Worm (Caenorhabditis elegans): ENCODE results near the gene nspc-15.

Gene nspc-15

DNA sequence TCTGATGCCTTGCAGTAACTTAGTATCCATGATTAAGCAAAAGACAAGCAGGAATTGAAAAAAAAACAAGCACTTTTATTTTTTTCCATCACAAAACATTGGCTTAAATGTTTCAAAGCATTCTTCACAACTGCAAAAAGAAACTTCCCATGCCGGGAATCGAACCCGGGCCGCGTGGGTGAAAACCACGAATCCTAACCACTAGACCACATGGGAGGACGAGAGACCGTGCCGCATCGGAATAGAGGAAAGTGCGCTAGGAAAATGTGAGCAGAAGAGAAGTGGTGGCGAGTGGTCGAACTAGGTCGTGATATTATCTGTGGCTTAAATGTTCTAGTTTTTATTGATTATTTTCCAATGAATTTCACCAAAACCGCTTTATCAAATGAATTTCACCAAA lies 7.0 kb downstream of the nspc-15 start (continued):
- no peak for TF ChIP-seq nhr-23 (tag; optimal IDR thresholded peaks at IDR 0.05)
- TF ChIP-seq snpc-4 (tag; optimal IDR thresholded peaks at IDR 0.05): no peak
- TF ChIP-seq nhr-77 (tag; optimal IDR thresholded peaks at IDR 0.05): no peak

DNA sequence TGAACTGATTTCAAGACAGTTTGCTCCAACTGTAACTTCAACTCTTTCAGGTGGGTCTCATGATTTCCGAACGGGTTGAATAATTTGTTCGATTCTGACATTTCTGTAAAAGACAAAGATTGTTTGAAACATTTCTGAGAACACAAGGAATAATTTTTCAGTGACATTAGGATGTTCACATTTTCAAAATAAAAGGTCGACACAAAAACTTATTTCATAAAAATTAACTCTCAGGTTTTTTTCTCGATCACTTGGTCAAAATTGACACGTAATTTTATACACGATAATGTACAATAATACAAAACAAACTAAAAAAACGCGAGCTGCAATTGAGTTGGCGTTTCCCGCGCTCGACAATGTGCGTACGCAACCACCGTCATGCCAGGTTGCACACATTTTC lies 10.8 kb downstream of the nspc-15 start, which contains the start of gene rif-1.2:
rif-1.2 (minus strand) TSS at position 101 of the 400 bp plus-strand sequence.
- TF ChIP-seq lin-15B (tag; optimal IDR thresholded peaks at IDR 0.05) (no peak), snpc-4 (tag; optimal IDR thresholded peaks at IDR 0.05) (no peak), pqm-1 (tag; optimal IDR thresholded peaks at IDR 0.05) (no peak), nhr-77 (tag; optimal IDR thresholded peaks at IDR 0.05) (no peak), nhr-23 (tag; optimal IDR thresholded peaks at IDR 0.05) (no peak), egl-27 (tag; optimal IDR thresholded peaks at IDR 0.05) (no peak), jun-1 (tag; optimal IDR thresholded peaks at IDR 0.05) (no peak), nhr-67 (tag; optimal IDR thresholded peaks at IDR 0.05) (no peak), unc-39 (tag; optimal IDR thresholded peaks at IDR 0.05) (no peak)

DNA sequence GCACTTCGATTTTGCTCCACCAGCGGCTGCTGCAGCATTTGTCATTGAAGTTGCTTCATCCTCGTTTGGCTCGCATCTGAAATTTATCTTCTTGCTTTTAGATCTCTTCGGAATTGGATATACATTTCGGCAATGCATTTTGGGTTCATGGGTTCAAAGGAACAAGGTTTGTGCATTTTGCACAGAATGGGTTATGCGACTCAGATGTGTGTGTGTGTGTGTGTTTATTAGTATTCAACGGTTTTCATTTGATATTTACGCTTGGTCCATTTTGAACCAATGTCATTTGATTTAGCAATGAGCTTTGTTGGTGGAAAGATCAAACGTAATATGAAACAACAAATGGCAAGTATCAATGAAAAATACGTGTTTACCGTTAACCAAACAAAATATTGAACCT lies 15.2 kb downstream of the nspc-15 start:
- no peak for TF ChIP-seq unc-62 (GFP tag; optimal IDR thresholded peaks at IDR 0.05)
- no peak for TF ChIP-seq ztf-4 (tag; optimal IDR thresholded peaks at IDR 0.05)
- TF ChIP-seq ceh-16 (tag; optimal IDR thresholded peaks at IDR 0.05): no peak
- no peak for TF ChIP-seq nhr-77 (tag; optimal IDR thresholded peaks at IDR 0.05)
- TF ChIP-seq mml-1 (tag; optimal IDR thresholded peaks at IDR 0.05): no peak
- TF ChIP-seq ceh-9 (tag; optimal IDR thresholded peaks at IDR 0.05): no peak
- no peak for TF ChIP-seq nhr-23 (tag; optimal IDR thresholded peaks at IDR 0.05)
- no peak for TF ChIP-seq elt-3 (tag; optimal IDR thresholded peaks at IDR 0.05)
- no peak for TF ChIP-seq ama-1 (optimal IDR thresholded peaks at IDR 0.05)
- TF ChIP-seq nhr-11 (tag; optimal IDR thresholded peaks at IDR 0.05): no peak
- TF ChIP-seq fkh-10 (GFP tag; optimal IDR thresholded peaks at IDR 0.05): no peak

DNA sequence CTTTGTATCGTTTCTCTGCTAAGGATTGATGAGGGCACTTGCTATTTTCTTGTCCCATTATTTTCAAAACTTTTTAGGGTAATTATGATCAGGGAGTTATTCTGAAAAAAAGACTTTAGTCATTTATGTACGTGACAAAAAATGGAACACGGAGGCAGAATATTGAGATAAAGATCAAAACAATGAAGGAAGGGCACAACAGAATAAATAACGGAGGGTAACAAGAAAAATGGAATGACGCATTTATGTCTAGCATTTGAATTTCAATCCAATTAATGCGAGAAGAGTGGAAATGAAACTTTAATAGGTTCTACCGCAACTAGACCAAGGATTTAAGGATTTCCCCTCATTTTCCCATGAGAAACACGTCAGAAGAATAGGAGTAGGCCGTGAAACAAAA lies 17.7 kb downstream of the nspc-15 start, which contains the start of gene glb-13:
glb-13 (minus strand) TSS at position 101 of the 400 bp plus-strand sequence.
- no peak for TF ChIP-seq ceh-82 (tag; optimal IDR thresholded peaks at IDR 0.05)
- TF ChIP-seq nhr-237 (tag; optimal IDR thresholded peaks at IDR 0.05): no peak
- TF ChIP-seq zag-1 (tag; optimal IDR thresholded peaks at IDR 0.05): no peak
- TF ChIP-seq jun-1 (tag; optimal IDR thresholded peaks at IDR 0.05): no peak
- TF ChIP-seq elt-1 (tag; optimal IDR thresholded peaks at IDR 0.05): no peak
- no peak for TF ChIP-seq R02D3.7 (tag; optimal IDR thresholded peaks at IDR 0.05)
- no peak for TF ChIP-seq pqm-1 (tag; optimal IDR thresholded peaks at IDR 0.05)
- TF ChIP-seq lsy-12 (tag; optimal IDR thresholded peaks at IDR 0.05): no peak
- no peak for TF ChIP-seq nhr-76 (tag; optimal IDR thresholded peaks at IDR 0.05)
- no peak for TF ChIP-seq ceh-28 (tag; optimal IDR thresholded peaks at IDR 0.05)
- no peak for TF ChIP-seq ztf-11 (tag; optimal IDR thresholded peaks at IDR 0.05)
- no peak for TF ChIP-seq nhr-77 (tag; optimal IDR thresholded peaks at IDR 0.05)
- no peak for TF ChIP-seq ZK546.5 (tag; optimal IDR thresholded peaks at IDR 0.05)
- no peak for TF ChIP-seq egl-27 (tag; optimal IDR thresholded peaks at IDR 0.05)
- no peak for TF ChIP-seq nhr-28 (tag; optimal IDR thresholded peaks at IDR 0.05)
- TF ChIP-seq nfya-1 (tag; optimal IDR thresholded peaks at IDR 0.05; ENCODE audit: insufficient read depth): no peak
- TF ChIP-seq ama-1 (optimal IDR thresholded peaks at IDR 0.05): no peak
- no peak for TF ChIP-seq snpc-4 (tag; optimal IDR thresholded peaks at IDR 0.05)
- TF ChIP-seq mml-1 (tag; optimal IDR thresholded peaks at IDR 0.05): no peak
- TF ChIP-seq nhr-43 (tag; optimal IDR thresholded peaks at IDR 0.05; ENCODE audit: poor library complexity, severe bottlenecking): no peak

DNA sequence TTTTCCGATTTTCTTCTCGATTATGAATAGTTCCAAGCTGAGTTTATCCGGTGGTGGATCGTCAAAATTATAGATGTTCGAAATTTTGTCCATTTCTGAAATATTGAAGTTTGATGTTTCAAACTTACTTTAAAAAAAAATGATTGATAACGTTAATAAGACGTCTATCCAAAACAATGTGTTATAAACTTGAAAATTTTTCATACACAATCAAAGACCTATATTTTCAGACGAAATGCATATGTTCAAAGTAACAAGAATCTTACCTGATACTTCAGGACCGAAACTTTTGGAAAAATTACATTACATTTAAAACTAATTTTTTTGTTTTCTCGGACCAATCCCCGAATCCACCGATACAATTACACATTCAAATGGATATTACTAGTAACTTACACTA lies 30.8 kb downstream of the nspc-15 start, which contains the start of gene nekl-3:
nekl-3 (minus strand) TSS at position 101 of the 400 bp plus-strand sequence.
- TF ChIP-seq ztf-11 (tag; optimal IDR thresholded peaks at IDR 0.05): no peak
- TF ChIP-seq tbx-2 (tag; optimal IDR thresholded peaks at IDR 0.05): no peak
- TF ChIP-seq lsy-12 (tag; optimal IDR thresholded peaks at IDR 0.05): no peak
- no peak for TF ChIP-seq jun-1 (tag; optimal IDR thresholded peaks at IDR 0.05)
- no peak for TF ChIP-seq snpc-4 (tag; optimal IDR thresholded peaks at IDR 0.05)
- no peak for TF ChIP-seq mml-1 (tag; optimal IDR thresholded peaks at IDR 0.05)
- no peak for TF ChIP-seq unc-62 (GFP tag; optimal IDR thresholded peaks at IDR 0.05)
- no peak for TF ChIP-seq elt-1 (tag; optimal IDR thresholded peaks at IDR 0.05)
- TF ChIP-seq ceh-28 (tag; optimal IDR thresholded peaks at IDR 0.05): no peak
- no peak for TF ChIP-seq nhr-28 (tag; optimal IDR thresholded peaks at IDR 0.05)
- no peak for TF ChIP-seq zag-1 (tag; optimal IDR thresholded peaks at IDR 0.05)
- TF ChIP-seq nhr-23 (tag; optimal IDR thresholded peaks at IDR 0.05): no peak
- no peak for TF ChIP-seq nhr-76 (tag; optimal IDR thresholded peaks at IDR 0.05)
- no peak for TF ChIP-seq nhr-12 (tag; optimal IDR thresholded peaks at IDR 0.05)
- no peak for TF ChIP-seq hmg-11 (tag; optimal IDR thresholded peaks at IDR 0.05)
- no peak for TF ChIP-seq nhr-11 (tag; optimal IDR thresholded peaks at IDR 0.05)
- no peak for TF ChIP-seq elt-3 (tag; optimal IDR thresholded peaks at IDR 0.05)
- TF ChIP-seq nfya-1 (tag; optimal IDR thresholded peaks at IDR 0.05; ENCODE audit: insufficient read depth): no peak
- TF ChIP-seq egl-27 (tag; optimal IDR thresholded peaks at IDR 0.05): no peak

Measured in whole organism, L3 larva.